Worm (Caenorhabditis elegans): Measurements from ENCODE around the gene Y32G9A.2.

Gene Y32G9A.2

DNA sequence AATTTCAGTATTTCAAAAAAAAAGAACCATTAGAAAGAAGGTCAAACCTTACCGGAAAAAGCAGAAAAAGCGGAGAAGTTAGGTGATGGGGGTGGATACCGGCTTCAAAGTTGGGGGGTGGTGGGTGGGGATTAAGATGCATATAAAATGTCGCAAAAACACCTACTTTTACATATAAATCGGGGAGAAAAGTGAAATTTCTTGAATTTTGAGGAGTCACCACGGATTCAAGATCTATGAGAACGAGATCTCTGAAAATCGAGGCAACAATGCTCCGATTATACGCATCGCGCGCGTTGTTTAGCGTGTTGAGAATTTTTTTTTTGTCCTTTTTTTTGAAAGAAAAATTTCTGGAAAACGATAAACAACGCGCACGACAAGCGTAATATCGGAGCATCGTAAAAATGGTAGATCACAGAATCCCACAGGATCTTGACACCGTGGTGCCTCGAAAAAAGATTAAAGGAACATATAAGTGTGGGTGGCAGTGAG is 42.8 kb upstream of the Y32G9A.2 start:
- TF ChIP-seq sea-1 (GFP tag; conservative IDR thresholded peaks at IDR 0.05) (peak; percentile 25; the same call in 1 of the 2 replicates), pes-1 (GFP tag; IDR thresholded peaks at IDR 0.05) (peak; percentile 58; the same call in 1 of the 2 replicates), ceh-13 (GFP tag; optimal IDR thresholded peaks at IDR 0.05) (peak; percentile 17), tra-4 (tag; optimal IDR thresholded peaks at IDR 0.05) (peak; percentile 15), ceh-36 (tag; optimal IDR thresholded peaks at IDR 0.05) (peak; percentile 34), hnd-1 (tag; optimal IDR thresholded peaks at IDR 0.05) (no peak), ama-1 (optimal IDR thresholded peaks at IDR 0.05) (peak; percentile 61), tbx-37 (GFP tag; conservative IDR thresholded peaks at IDR 0.05) (no peak), hmbx-1 (tag; optimal IDR thresholded peaks at IDR 0.05) (peak; percentile 38), B0310.2 (tag; optimal IDR thresholded peaks at IDR 0.05) (peak; percentile 72)

DNA sequence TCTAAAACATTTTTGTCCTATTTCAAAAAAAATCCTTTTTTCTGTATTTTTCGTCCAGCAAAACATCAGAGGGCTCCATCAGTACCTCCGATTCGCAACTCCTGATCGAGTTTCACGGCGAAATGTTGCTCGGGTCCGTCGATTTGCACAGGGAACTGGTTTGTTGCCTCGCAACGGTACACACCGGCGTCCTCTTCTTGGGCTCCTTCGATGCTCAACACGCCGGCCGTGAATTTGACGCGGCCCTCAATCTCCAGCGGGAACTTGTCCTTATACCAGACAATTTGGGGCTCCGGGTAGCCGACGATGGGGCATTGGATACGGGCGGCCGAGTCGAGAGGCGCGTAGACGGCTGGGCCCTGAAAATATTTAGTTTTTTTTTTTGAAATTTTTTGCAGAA is 40.3 kb upstream of the Y32G9A.2 start:
- TF ChIP-seq sea-1 (GFP tag; conservative IDR thresholded peaks at IDR 0.05) (no peak), ceh-36 (tag; optimal IDR thresholded peaks at IDR 0.05) (no peak), F13C5.2 (tag; optimal IDR thresholded peaks at IDR 0.05) (no peak), hmg-4 (GFP tag; optimal IDR thresholded peaks at IDR 0.05) (no peak), B0310.2 (tag; optimal IDR thresholded peaks at IDR 0.05) (no peak), ceh-13 (GFP tag; optimal IDR thresholded peaks at IDR 0.05) (no peak), tbx-37 (GFP tag; conservative IDR thresholded peaks at IDR 0.05) (no peak), flt-1 (GFP tag; IDR thresholded peaks at IDR 0.05) (no peak), tbx-11 (GFP tag; IDR thresholded peaks at IDR 0.05) (no peak), ama-1 (optimal IDR thresholded peaks at IDR 0.05) (no peak), hmbx-1 (tag; optimal IDR thresholded peaks at IDR 0.05) (no peak), scrt-1 (GFP tag; IDR thresholded peaks at IDR 0.05) (no peak), ets-7 (tag; optimal IDR thresholded peaks at IDR 0.05) (no peak)

DNA sequence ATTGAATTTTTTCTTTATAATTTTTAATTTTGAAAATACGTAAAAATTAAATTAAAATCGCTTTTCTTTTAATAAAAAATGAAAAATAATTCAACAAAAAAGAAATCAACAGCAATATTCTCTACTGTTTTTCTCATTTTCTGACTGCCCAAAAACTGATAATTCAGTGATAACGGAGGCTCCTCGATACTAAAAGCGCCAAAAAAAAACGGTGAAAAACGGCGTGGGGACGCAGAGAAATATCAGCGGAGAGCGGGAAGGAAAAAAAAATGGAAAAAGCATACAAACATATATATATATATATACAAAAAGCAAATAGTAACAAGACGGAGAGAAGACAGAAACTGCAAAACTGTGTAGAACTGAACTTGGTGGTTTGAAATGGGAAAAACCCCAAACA is 35.2 kb upstream of the Y32G9A.2 start:
- TF ChIP-seq scrt-1 (GFP tag; IDR thresholded peaks at IDR 0.05) = no peak
- no peak for TF ChIP-seq B0310.2 (tag; optimal IDR thresholded peaks at IDR 0.05)
- TF ChIP-seq hnd-1 (tag; optimal IDR thresholded peaks at IDR 0.05) = no peak
- TF ChIP-seq flt-1 (GFP tag; IDR thresholded peaks at IDR 0.05) = no peak
- no peak for TF ChIP-seq ceh-36 (tag; optimal IDR thresholded peaks at IDR 0.05)
- TF ChIP-seq F13C5.2 (tag; optimal IDR thresholded peaks at IDR 0.05) = no peak
- TF ChIP-seq ceh-13 (GFP tag; optimal IDR thresholded peaks at IDR 0.05) = no peak

ce11 chrV:1886997-1887396 is 31.3 kb upstream of the Y32G9A.2 start:
- TF ChIP-seq flt-1 (GFP tag; IDR thresholded peaks at IDR 0.05) (no peak), ceh-36 (tag; optimal IDR thresholded peaks at IDR 0.05) (no peak), ets-7 (tag; optimal IDR thresholded peaks at IDR 0.05) (no peak), B0310.2 (tag; optimal IDR thresholded peaks at IDR 0.05) (no peak), F13C5.2 (tag; optimal IDR thresholded peaks at IDR 0.05) (no peak), ama-1 (optimal IDR thresholded peaks at IDR 0.05) (no peak), hmg-4 (GFP tag; optimal IDR thresholded peaks at IDR 0.05) (no peak), hnd-1 (tag; optimal IDR thresholded peaks at IDR 0.05) (no peak), scrt-1 (GFP tag; IDR thresholded peaks at IDR 0.05) (no peak), tbx-11 (GFP tag; IDR thresholded peaks at IDR 0.05) (no peak)

DNA sequence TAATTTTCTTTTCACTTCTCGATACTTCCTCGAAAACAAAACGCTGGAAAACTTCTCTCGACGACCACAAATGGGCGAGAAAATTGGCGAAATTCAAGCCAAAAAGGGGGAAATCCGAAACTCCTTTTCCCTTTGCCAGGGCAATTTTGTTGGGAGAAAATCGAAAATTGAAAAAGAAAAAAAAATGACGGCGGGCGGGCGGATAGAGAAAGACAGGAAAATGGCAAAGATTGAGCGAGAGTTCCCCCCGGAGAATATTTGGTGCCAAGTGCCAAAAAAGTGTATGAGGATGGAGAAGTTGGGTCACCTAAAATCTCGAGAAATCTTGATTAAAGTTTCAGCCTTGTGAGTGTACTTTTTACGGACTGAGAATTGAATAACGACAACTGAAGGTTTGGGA is 30.0 kb upstream of the Y32G9A.2 start:
- no peak for TF ChIP-seq B0310.2 (tag; optimal IDR thresholded peaks at IDR 0.05)
- no peak for TF ChIP-seq aly-1 (tag; optimal IDR thresholded peaks at IDR 0.05)
- no peak for TF ChIP-seq tbx-37 (GFP tag; conservative IDR thresholded peaks at IDR 0.05)
- no peak for TF ChIP-seq ama-1 (optimal IDR thresholded peaks at IDR 0.05)
- no peak for TF ChIP-seq hmg-4 (GFP tag; optimal IDR thresholded peaks at IDR 0.05)
- TF ChIP-seq ceh-13 (GFP tag; optimal IDR thresholded peaks at IDR 0.05) = no peak
- no peak for TF ChIP-seq scrt-1 (GFP tag; IDR thresholded peaks at IDR 0.05)
- TF ChIP-seq hmbx-1 (tag; optimal IDR thresholded peaks at IDR 0.05) = no peak
- TF ChIP-seq ceh-36 (tag; optimal IDR thresholded peaks at IDR 0.05) = no peak
- TF ChIP-seq tra-4 (tag; optimal IDR thresholded peaks at IDR 0.05) = no peak
- TF ChIP-seq flt-1 (GFP tag; IDR thresholded peaks at IDR 0.05) = no peak
- no peak for TF ChIP-seq hnd-1 (tag; optimal IDR thresholded peaks at IDR 0.05)
- no peak for TF ChIP-seq sea-1 (GFP tag; conservative IDR thresholded peaks at IDR 0.05)

- TF ChIP-seq tbx-11 (GFP tag; IDR thresholded peaks at IDR 0.05) (no peak), F13C5.2 (tag; optimal IDR thresholded peaks at IDR 0.05) (no peak)
Observed at ce11 chrV:1889996-1890395, 28.3 kb upstream of the Y32G9A.2 start.

DNA sequence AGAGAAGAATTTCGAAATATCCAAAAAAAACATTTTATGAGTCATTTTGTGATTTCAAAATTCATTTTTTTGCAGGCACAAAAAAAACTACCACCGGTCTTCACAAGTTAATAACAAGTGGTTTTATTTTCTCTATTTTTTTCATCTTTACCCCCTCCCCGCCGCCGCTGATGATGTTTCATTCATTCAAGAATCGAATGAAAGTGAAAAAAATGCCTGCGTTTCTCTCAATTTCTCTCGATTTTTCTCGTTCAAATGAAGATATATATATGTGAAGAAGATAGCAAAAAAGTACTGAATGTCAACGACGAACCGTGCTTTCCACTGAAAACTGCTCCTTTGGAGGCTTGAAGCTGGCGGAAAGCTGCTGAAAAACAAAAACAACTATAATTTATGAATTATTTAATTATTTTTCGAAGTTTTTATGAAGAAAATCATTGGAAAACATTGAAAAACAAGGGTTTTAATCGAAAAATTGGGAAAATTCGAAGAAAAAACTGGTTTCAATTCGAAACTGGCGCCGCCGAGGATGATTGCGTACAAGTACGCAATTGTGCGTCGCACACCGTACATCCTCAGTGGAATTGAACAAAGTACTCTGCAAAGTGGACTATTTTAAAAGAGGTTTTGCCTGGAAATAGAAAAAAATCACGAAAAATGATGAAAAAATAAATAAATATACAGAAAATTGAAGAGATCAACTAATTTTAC is 25.6 kb upstream of the Y32G9A.2 start, which contains the start of gene zig-11:
TSS of gene zig-11 (minus strand) at position 373 of the 711 bp plus-strand sequence.
- TF ChIP-seq hnd-1 (tag; optimal IDR thresholded peaks at IDR 0.05) = no peak
- TF ChIP-seq tbx-11 (GFP tag; IDR thresholded peaks at IDR 0.05) = no peak
- TF ChIP-seq sea-1 (GFP tag; conservative IDR thresholded peaks at IDR 0.05) = no peak
- TF ChIP-seq hmg-4 (GFP tag; optimal IDR thresholded peaks at IDR 0.05) = no peak
- TF ChIP-seq scrt-1 (GFP tag; IDR thresholded peaks at IDR 0.05) = no peak
- TF ChIP-seq ceh-13 (GFP tag; optimal IDR thresholded peaks at IDR 0.05) = no peak
- TF ChIP-seq F13C5.2 (tag; optimal IDR thresholded peaks at IDR 0.05) = no peak
- TF ChIP-seq hmbx-1 (tag; optimal IDR thresholded peaks at IDR 0.05) = no peak
- no peak for TF ChIP-seq flt-1 (GFP tag; IDR thresholded peaks at IDR 0.05)
- TF ChIP-seq ets-7 (tag; optimal IDR thresholded peaks at IDR 0.05) = no peak
- no peak for TF ChIP-seq ceh-36 (tag; optimal IDR thresholded peaks at IDR 0.05)
- no peak for TF ChIP-seq B0310.2 (tag; optimal IDR thresholded peaks at IDR 0.05)
- no peak for TF ChIP-seq tra-4 (tag; optimal IDR thresholded peaks at IDR 0.05)
- TF ChIP-seq aly-1 (tag; optimal IDR thresholded peaks at IDR 0.05) = no peak

ce11 chrV:1895483-1895882 is 22.8 kb upstream of the Y32G9A.2 start, which contains the start of gene nphp-2:
Gene nphp-2, plus strand, starts transcription at chrV:1895783.
- no peak for TF ChIP-seq hnd-1 (tag; optimal IDR thresholded peaks at IDR 0.05)
- TF ChIP-seq aly-1 (tag; optimal IDR thresholded peaks at IDR 0.05) = no peak
- no peak for TF ChIP-seq F13C5.2 (tag; optimal IDR thresholded peaks at IDR 0.05)
- TF ChIP-seq ets-7 (tag; optimal IDR thresholded peaks at IDR 0.05) = no peak
- TF ChIP-seq tra-4 (tag; optimal IDR thresholded peaks at IDR 0.05) = no peak
- no peak for TF ChIP-seq flt-1 (GFP tag; IDR thresholded peaks at IDR 0.05)
- TF ChIP-seq pes-1 (GFP tag; IDR thresholded peaks at IDR 0.05) = no peak
- no peak for TF ChIP-seq tbx-37 (GFP tag; conservative IDR thresholded peaks at IDR 0.05)
- no peak for TF ChIP-seq scrt-1 (GFP tag; IDR thresholded peaks at IDR 0.05)

Data from whole organism, early embryonic.